Fruit fly (Drosophila melanogaster): ENCODE measurements around the gene mGluR.

- TF ChIP-seq CTCF (optimal IDR thresholded peaks at IDR 0.05), result no peak
- TF ChIP-seq CG8478 (optimal IDR thresholded peaks at IDR 0.05), result no peak
Measured at dm6 chr4:922592-922991, 14.0 kb upstream of the mGluR start.
